Fruit fly (Drosophila melanogaster) whole organism, embryonic: Measurements from ENCODE around the gene CG31050.

Source experiments
- Antp ChIP-seq: fragments of 200-800 bp; sonication (Bioruptor generic); optimal IDR thresholded peaks from 3 replicates; lab custom pipeline; 2016; ENCODE audit warnings: missing biosample characterization, missing genetic modification characterization
- Asciz ChIP-seq: fragments of 200-800 bp; sonication (Bioruptor generic); optimal IDR thresholded peaks from 2 replicates; lab custom pipeline; 2017; ENCODE audit warnings: missing biosample characterization, mild to moderate bottlenecking, missing genetic modification characterization, missing genetic modification reagents
- BtbVII ChIP-seq: fragments of 200-800 bp; sonication (Bioruptor generic); optimal IDR thresholded peaks from 3 replicates; lab custom pipeline; 2017; ENCODE audit warnings: missing biosample characterization, mild to moderate bottlenecking, missing genetic modification characterization
- CG10267 ChIP-seq: fragments of 200-800 bp; sonication (Bioruptor generic); optimal IDR thresholded peaks from 2 replicates; lab custom pipeline; 2018; ENCODE audit warnings: missing biosample characterization, mild to moderate bottlenecking, missing genetic modification characterization, moderate library complexity
- CG12155 ChIP-seq: fragments of 200-800 bp; sonication (Bioruptor generic); optimal IDR thresholded peaks from 3 replicates; lab custom pipeline; 2016; ENCODE audit warnings: missing biosample characterization, missing genetic modification characterization
- CG1233 ChIP-seq: fragments of 200-800 bp; sonication (Bioruptor generic); optimal IDR thresholded peaks from 4 replicates; lab custom pipeline; 2018; ENCODE audit warnings: missing biosample characterization, mild to moderate bottlenecking, missing genetic modification characterization
- CG13296 ChIP-seq: fragments of 200-800 bp; sonication (Bioruptor generic); optimal IDR thresholded peaks from 3 replicates; lab custom pipeline; 2018; ENCODE audit warnings: missing biosample characterization, mild to moderate bottlenecking, missing genetic modification characterization
- CG14441 ChIP-seq: fragments of 200-800 bp; sonication (Bioruptor generic); IDR thresholded peaks from 2 replicates; pipeline ENCODE4 v1.3.6; 2022; ENCODE audit warnings: missing biosample characterization, missing genetic modification characterization
- CG1529 ChIP-seq: fragments of 200-800 bp; sonication (Bioruptor generic); optimal IDR thresholded peaks from 3 replicates; lab custom pipeline; 2018; ENCODE audit warnings: missing biosample characterization, missing genetic modification characterization
- CG17568 ChIP-seq: fragments of 200-800 bp; sonication (Bioruptor generic); optimal IDR thresholded peaks from 2 replicates; lab custom pipeline; 2018; ENCODE audit warnings: missing biosample characterization, mild to moderate bottlenecking, missing genetic modification characterization, moderate library complexity
- CG1792 ChIP-seq: fragments of 200-800 bp; sonication (Bioruptor generic); optimal IDR thresholded peaks from 2 replicates; lab custom pipeline; 2016; ENCODE audit warnings: missing biosample characterization, missing genetic modification characterization
- CG18262 ChIP-seq: fragments of 200-800 bp; optimal IDR thresholded peaks from 3 replicates; lab custom pipeline; 2019; ENCODE audit warnings: missing biosample characterization, mild to moderate bottlenecking, missing genetic modification characterization, moderate library complexity
- CG18476 ChIP-seq: fragments of 200-800 bp; sonication (Bioruptor generic); optimal IDR thresholded peaks from 2 replicates; lab custom pipeline; 2016; ENCODE audit warnings: missing biosample characterization, mild to moderate bottlenecking, missing genetic modification characterization
- CG18619 ChIP-seq: fragments of 200-800 bp; sonication (Bioruptor generic); optimal IDR thresholded peaks from 3 replicates; lab custom pipeline; 2017; ENCODE audit warnings: missing biosample characterization, mild to moderate bottlenecking, missing genetic modification characterization
- CG2875 ChIP-seq: fragments of 200-800 bp; sonication (Bioruptor generic); optimal IDR thresholded peaks from 2 replicates; lab custom pipeline; 2017; ENCODE audit warnings: missing biosample characterization, mild to moderate bottlenecking, missing genetic modification characterization, missing genetic modification reagents
- CG30431 ChIP-seq: fragments of 200-800 bp; sonication (Bioruptor generic); optimal IDR thresholded peaks from 2 replicates; lab custom pipeline; 2017; ENCODE audit warnings: missing biosample characterization, missing genetic modification characterization
- CG3407 ChIP-seq: fragments of 200-800 bp; sonication (Bioruptor generic); optimal IDR thresholded peaks from 2 replicates; lab custom pipeline; 2018; ENCODE audit warnings: missing biosample characterization, mild to moderate bottlenecking, missing genetic modification characterization
- CG6765 ChIP-seq: fragments of 200-800 bp; sonication (Bioruptor generic); optimal IDR thresholded peaks from 3 replicates; lab custom pipeline; 2017; ENCODE audit warnings: missing biosample characterization, mild to moderate bottlenecking, missing genetic modification characterization
- CG6791 ChIP-seq: fragments of 200-800 bp; sonication (Bioruptor generic); IDR thresholded peaks from 3 replicates; pipeline ENCODE4 v1.3.6; 2022; ENCODE audit warnings: missing biosample characterization, missing genetic modification characterization; ENCODE audit not compliant: partially characterized antibody
- CG7786 ChIP-seq: fragments of 200-800 bp; sonication (Bioruptor generic); optimal IDR thresholded peaks from 2 replicates; lab custom pipeline; 2016; ENCODE audit warnings: missing biosample characterization, missing genetic modification characterization
- CG8290 ChIP-seq, 3 experiments: fragments of 200-800 bp; sonication (Bioruptor generic); optimal IDR thresholded peaks; 2 replicates each; lab custom pipeline; 2016 to 2019; ENCODE audit warnings: missing biosample characterization in 3 of 3, missing genetic modification characterization in 3 of 3, mild to moderate bottlenecking in 2 of 3, moderate library complexity in 1 of 3
- CG8388 ChIP-seq: fragments of 200-800 bp; sonication (Bioruptor generic); optimal IDR thresholded peaks from 2 replicates; lab custom pipeline; 2019; ENCODE audit warnings: missing biosample characterization, mild to moderate bottlenecking, missing genetic modification characterization, moderate library complexity
- CG9797 ChIP-seq: fragments of 200-800 bp; sonication (Bioruptor generic); optimal IDR thresholded peaks from 3 replicates; lab custom pipeline; 2018; ENCODE audit warnings: missing biosample characterization, mild to moderate bottlenecking, missing genetic modification characterization
- Chrac-16 ChIP-seq: fragments of 200-800 bp; sonication (Bioruptor generic); optimal IDR thresholded peaks from 3 replicates; lab custom pipeline; 2016; ENCODE audit warnings: missing biosample characterization, missing genetic modification characterization
- Dbx ChIP-seq: fragments of 200-800 bp; sonication (Bioruptor generic); IDR thresholded peaks from 3 replicates; pipeline ENCODE4 v1.3.6; 2022; ENCODE audit warnings: missing biosample characterization, missing genetic modification characterization
- E2f1 ChIP-seq: fragments of 200-800 bp; sonication (Bioruptor generic); IDR thresholded peaks from 2 replicates; pipeline ENCODE4 v1.3.6; 2022; ENCODE audit warnings: missing biosample characterization, missing genetic modification characterization
- HmgD ChIP-seq: fragments of 200-800 bp; sonication (Bioruptor generic); optimal IDR thresholded peaks from 3 replicates; lab custom pipeline; 2016; ENCODE audit warnings: missing biosample characterization, missing genetic modification characterization
- Nf-YA ChIP-seq: fragments of 200-800 bp; sonication (Bioruptor generic); IDR thresholded peaks from 2 replicates; pipeline ENCODE4 v1.3.6; 2022; ENCODE audit warnings: missing biosample characterization, missing genetic modification characterization
- Ptx1 ChIP-seq: fragments of 200-800 bp; sonication (Bioruptor generic); IDR thresholded peaks from 2 replicates; pipeline ENCODE4 v1.3.6; 2022; ENCODE audit warnings: missing biosample characterization, missing genetic modification characterization
- Trl ChIP-seq, 3 experiments: fragments of >200 bp in 2 of 3; fragments of 200-800 bp in 1 of 3; sonication (Bioruptor generic) in 1 of 3; optimal IDR thresholded peaks; 2 replicates in 1 of 3; 3 replicates in 2 of 3; lab custom pipeline; 2016 to 2017; ENCODE audit warnings: missing biosample characterization in 1 of 3, missing genetic modification characterization in 1 of 3
- ac ChIP-seq: fragments of 200-800 bp; sonication (Bioruptor generic); optimal IDR thresholded peaks from 3 replicates; lab custom pipeline; 2017; ENCODE audit warnings: missing biosample characterization, mild to moderate bottlenecking, missing genetic modification characterization
- al ChIP-seq: fragments of 200-800 bp; sonication (Bioruptor generic); IDR thresholded peaks from 2 replicates; pipeline ENCODE4 v1.3.6; 2022; ENCODE audit warnings: missing biosample characterization, missing genetic modification characterization
- chif ChIP-seq, 2 experiments: fragments of 200-800 bp; sonication (Bioruptor generic); optimal IDR thresholded peaks; 3 replicates each; lab custom pipeline; 2016; ENCODE audit warnings: missing biosample characterization in 2 of 2, missing genetic modification characterization in 2 of 2
- chn ChIP-seq: fragments of 200-800 bp; sonication (Bioruptor generic); optimal IDR thresholded peaks from 2 replicates; lab custom pipeline; 2016; ENCODE audit warnings: missing biosample characterization, missing genetic modification characterization
- esg ChIP-seq: fragments of 200-800 bp; sonication (Bioruptor generic); conservative IDR thresholded peaks from 2 replicates; pipeline ENCODE4 v1.3.6; 2022; ENCODE audit warnings: missing biosample characterization, missing genetic modification characterization
- fd96Cb ChIP-seq: fragments of 200-800 bp; sonication (Bioruptor generic); optimal IDR thresholded peaks from 2 replicates; lab custom pipeline; 2018; ENCODE audit warnings: missing biosample characterization, mild to moderate bottlenecking, missing genetic modification characterization, moderate library complexity
- grau ChIP-seq: fragments of 200-800 bp; optimal IDR thresholded peaks from 3 replicates; lab custom pipeline; 2019; ENCODE audit warnings: missing biosample characterization, mild to moderate bottlenecking, missing genetic modification characterization, moderate library complexity
- gt ChIP-seq: fragments of 200-800 bp; sonication (Bioruptor generic); IDR thresholded peaks from 2 replicates; pipeline ENCODE4 v1.3.6; 2022; ENCODE audit warnings: missing biosample characterization, missing genetic modification characterization
- h ChIP-seq: fragments of >200 bp; optimal IDR thresholded peaks from 2 replicates; lab custom pipeline; 2017
- lmd ChIP-seq: fragments of 200-800 bp; sonication (Bioruptor generic); IDR thresholded peaks from 2 replicates; pipeline ENCODE4 v1.3.6; 2022; ENCODE audit warnings: missing biosample characterization, missing genetic modification characterization
- maf-S ChIP-seq: fragments of 200-800 bp; sonication (Bioruptor generic); optimal IDR thresholded peaks from 2 replicates; lab custom pipeline; 2016; ENCODE audit warnings: missing biosample characterization, missing genetic modification characterization
- nom ChIP-seq: fragments of 200-800 bp; sonication (Bioruptor generic); optimal IDR thresholded peaks from 2 replicates; lab custom pipeline; 2017; ENCODE audit warnings: missing biosample characterization, missing genetic modification characterization, mild to moderate bottlenecking, moderate library complexity, missing genetic modification reagents
- pan ChIP-seq, 4 experiments: fragments of >200 bp in 3 of 4; fragments of 200-800 bp in 1 of 4; sonication (Bioruptor generic) in 1 of 4; optimal IDR thresholded peaks in 3 of 4; IDR thresholded peaks in 1 of 4; 2 replicates each; pipeline versions ENCODE4 v1.3.6 to Lab custom; 2017 to 2022; ENCODE audit warnings: missing biosample characterization in 2 of 4, missing genetic modification characterization in 2 of 4, mixed read lengths in 1 of 4
- phol ChIP-seq: fragments of 200-800 bp; sonication (Bioruptor generic); optimal IDR thresholded peaks from 3 replicates; lab custom pipeline; 2018; ENCODE audit warnings: missing biosample characterization, mild to moderate bottlenecking, missing genetic modification characterization, moderate library complexity
- pita ChIP-seq: fragments of 200-800 bp; sonication (Bioruptor generic); optimal IDR thresholded peaks from 2 replicates; lab custom pipeline; 2017; ENCODE audit warnings: missing biosample characterization, mild to moderate bottlenecking, missing genetic modification characterization
- scrt ChIP-seq: fragments of 200-800 bp; sonication (Bioruptor generic); optimal IDR thresholded peaks from 2 replicates; lab custom pipeline; 2018; ENCODE audit warnings: missing biosample characterization, mild to moderate bottlenecking, missing genetic modification characterization, moderate library complexity
- ssp ChIP-seq: fragments of 200-800 bp; sonication (Bioruptor generic); IDR thresholded peaks from 2 replicates; pipeline ENCODE4 v1.3.6; 2022; ENCODE audit warnings: missing biosample characterization, missing genetic modification characterization
- tin ChIP-seq: fragments of 200-800 bp; sonication (Bioruptor generic); optimal IDR thresholded peaks from 3 replicates; lab custom pipeline; 2016; ENCODE audit warnings: missing biosample characterization, missing genetic modification characterization
- trh ChIP-seq: fragments of 200-800 bp; sonication (Bioruptor generic); optimal IDR thresholded peaks from 2 replicates; lab custom pipeline; 2016; ENCODE audit warnings: missing biosample characterization, missing genetic modification characterization

Gene CG31050

dm6 chr3R:28631753-28632152 lies 18.5 kb downstream of the CG31050 start:
- no peak for TF ChIP-seq CG9797
- no peak for TF ChIP-seq chn (GFP tag; lab: Kevin White, UChicago)
- TF ChIP-seq CG14441 (GFP tag; lab: Robert Waterston, UW): peak; percentile 50
- TF ChIP-seq Nf-YA (GFP tag; lab: Robert Waterston, UW): no peak
- TF ChIP-seq Antp (GFP tag; lab: Kevin White, UChicago): peak; percentile 60
- TF ChIP-seq BtbVII: no peak
- TF ChIP-seq CG2875 (GFP tag; lab: Kevin White, UChicago): peak; percentile 35
- TF ChIP-seq CG6791 (GFP tag; lab: Robert Waterston, UW): no peak
- TF ChIP-seq ac (GFP tag; lab: Kevin White, UChicago): peak; percentile 34
- peak; percentile 11 for TF ChIP-seq CG13296
- peak; percentile 40 for TF ChIP-seq grau (tag; lab: Kevin White, UChicago)
- TF ChIP-seq CG10267 (tag; lab: Kevin White, UChicago): peak; percentile 44
- peak; percentile 6 for TF ChIP-seq CG3407 (GFP tag; lab: Kevin White, UChicago)
- no peak for TF ChIP-seq gt (GFP tag; lab: Robert Waterston, UW)
- TF ChIP-seq CG18619: no peak
- TF ChIP-seq CG1233 (GFP tag; lab: Kevin White, UChicago): peak; percentile 66
- TF ChIP-seq esg (GFP tag; lab: Robert Waterston, UW): peak; percentile 30; the same call in 1 of the 2 replicates
- TF ChIP-seq fd96Cb (tag; lab: Kevin White, UChicago): peak; percentile 67
- no peak for TF ChIP-seq pita (GFP tag; lab: Kevin White, UChicago)
- 0 out of 2 replicates have a peak, but pooled peaks have one; percentile 32 for TF ChIP-seq ssp
- TF ChIP-seq CG18476 (GFP tag; lab: Kevin White, UChicago): peak; percentile 17
- TF ChIP-seq CG18262 (tag; lab: Kevin White, UChicago): peak; percentile 60
- TF ChIP-seq Asciz (GFP tag; lab: Kevin White, UChicago): peak; percentile 57
- TF ChIP-seq Dbx (GFP tag; lab: Robert Waterston, UW): 0 out of 3 replicates have a peak, but pooled peaks have one; percentile 52
- peak; percentile 46 for TF ChIP-seq CG7786 (GFP tag; lab: Kevin White, UChicago)
- no peak for TF ChIP-seq pan (optimal IDR thresholded peaks at IDR 0.05; lab: Kevin White, UChicago)
- peak in 1 of 2 experiments; percentile 45 for TF ChIP-seq pan (GFP tag; optimal IDR thresholded peaks at IDR 0.05 in 1 of 2, IDR thresholded peaks at IDR 0.05 in 1 of 2)
- peak; percentile 32 for TF ChIP-seq CG12155 (GFP tag; lab: Kevin White, UChicago)
- peak; percentile 1 for TF ChIP-seq CG8290 (GFP tag; optimal IDR thresholded peaks at IDR 0.05; lab: Kevin White, UChicago)
- TF ChIP-seq CG8290 (tag; optimal IDR thresholded peaks at IDR 0.05; lab: Kevin White, UChicago): peak in 1 of 2 experiments; percentile 50
- no peak for TF ChIP-seq nom (GFP tag; lab: Kevin White, UChicago)
- TF ChIP-seq Ptx1 (GFP tag; lab: Robert Waterston, UW): peak; percentile 61
- TF ChIP-seq CG30431 (GFP tag; lab: Kevin White, UChicago): peak; percentile 34
- peak; percentile 63 to 76 for TF ChIP-seq chif (GFP tag; optimal IDR thresholded peaks at IDR 0.05; lab: Kevin White, UChicago)
- TF ChIP-seq al: peak; percentile 31; the same call in 1 of the 2 replicates
- peak; percentile 52 for TF ChIP-seq CG8388 (GFP tag; lab: Kevin White, UChicago)
- TF ChIP-seq Chrac-16 (GFP tag; lab: Kevin White, UChicago): peak; percentile 41
- TF ChIP-seq CG6765 (GFP tag; lab: Kevin White, UChicago): peak; percentile 15
- TF ChIP-seq CG1529 (GFP tag; lab: Kevin White, UChicago): no peak
- peak; percentile 19; the same call in 1 of the 2 replicates for TF ChIP-seq E2f1
- peak; percentile 22 for TF ChIP-seq maf-S (GFP tag; lab: Kevin White, UChicago)
- peak; percentile 52 for TF ChIP-seq HmgD (GFP tag; lab: Kevin White, UChicago)
- TF ChIP-seq lmd (GFP tag; lab: Robert Waterston, UW): peak; percentile 46
- no peak for TF ChIP-seq CG17568 (GFP tag; lab: Kevin White, UChicago)
- TF ChIP-seq tin (GFP tag; lab: Kevin White, UChicago): peak; percentile 80
- TF ChIP-seq phol (tag; lab: Kevin White, UChicago): peak; percentile 64
- peak; percentile 9 for TF ChIP-seq scrt (GFP tag; lab: Kevin White, UChicago)
- no peak for TF ChIP-seq h (lab: Kevin White, UChicago)
- TF ChIP-seq Trl (optimal IDR thresholded peaks at IDR 0.05; lab: Kevin White, UChicago): no peak
- peak; percentile 55 for TF ChIP-seq Trl (GFP tag; optimal IDR thresholded peaks at IDR 0.05; lab: Kevin White, UChicago)
- peak; percentile 59 for TF ChIP-seq CG1792
- TF ChIP-seq trh (GFP tag; lab: Kevin White, UChicago): no peak
